Fruit fly (Drosophila melanogaster) whole organism, embryonic: Measurements from ENCODE around the gene CG40045.

Experiments used
- ATbp ChIP-seq: fragments of 200-800 bp; sonication (Bioruptor generic); optimal IDR thresholded peaks from 2 replicates; lab custom pipeline; 2017; ENCODE audit warnings: missing biosample characterization, mild to moderate bottlenecking, missing genetic modification characterization, missing genetic modification reagents
- Atf6 ChIP-seq: fragments of 200-800 bp; sonication (Bioruptor generic); IDR thresholded peaks from 2 replicates; pipeline ENCODE4 v1.3.6; 2022; ENCODE audit warnings: missing biosample characterization, missing genetic modification characterization
- Bgb ChIP-seq: fragments of 200-800 bp; sonication (Bioruptor generic); IDR thresholded peaks from 2 replicates; pipeline ENCODE4 v1.3.6; 2022; ENCODE audit warnings: missing biosample characterization, missing genetic modification characterization; ENCODE audit not compliant: partially characterized antibody
- Bteb2 ChIP-seq: fragments of 200-800 bp; sonication (Bioruptor generic); optimal IDR thresholded peaks from 2 replicates; lab custom pipeline; 2016; ENCODE audit warnings: missing biosample characterization, missing genetic modification characterization
- CG10147 ChIP-seq: fragments of 200-800 bp; sonication (Bioruptor generic); optimal IDR thresholded peaks from 2 replicates; lab custom pipeline; 2019; ENCODE audit warnings: missing biosample characterization, mild to moderate bottlenecking, missing genetic modification characterization, moderate library complexity
- CG10654 ChIP-seq: fragments of 200-800 bp; sonication (Bioruptor generic); optimal IDR thresholded peaks from 2 replicates; lab custom pipeline; 2016; ENCODE audit warnings: missing biosample characterization, missing genetic modification characterization
- CG11398 ChIP-seq: fragments of 200-800 bp; sonication (Bioruptor generic); optimal IDR thresholded peaks from 2 replicates; lab custom pipeline; 2016; ENCODE audit warnings: missing biosample characterization, missing genetic modification characterization
- CG11560 ChIP-seq: fragments of 200-800 bp; sonication (Bioruptor generic); IDR thresholded peaks from 3 replicates; pipeline ENCODE4 v1.3.6; 2022; ENCODE audit warnings: missing biosample characterization, missing genetic modification characterization
- CG11723 ChIP-seq: fragments of 200-800 bp; sonication (Bioruptor generic); optimal IDR thresholded peaks from 2 replicates; lab custom pipeline; 2017; ENCODE audit warnings: missing biosample characterization, mild to moderate bottlenecking, missing genetic modification characterization
- CG12744 ChIP-seq: fragments of 200-800 bp; sonication (Bioruptor generic); optimal IDR thresholded peaks from 2 replicates; lab custom pipeline; 2016; ENCODE audit warnings: missing biosample characterization, missing genetic modification characterization
- CG12942 ChIP-seq: fragments of 200-800 bp; sonication (Bioruptor generic); optimal IDR thresholded peaks from 3 replicates; lab custom pipeline; 2016; ENCODE audit warnings: missing biosample characterization, missing genetic modification characterization
- CG13123 ChIP-seq: fragments of 200-800 bp; sonication (Bioruptor generic); optimal IDR thresholded peaks from 2 replicates; lab custom pipeline; 2016; ENCODE audit warnings: missing biosample characterization, missing genetic modification characterization
- CG15269 ChIP-seq: fragments of 200-800 bp; sonication (Bioruptor generic); optimal IDR thresholded peaks from 2 replicates; lab custom pipeline; 2018; ENCODE audit warnings: missing biosample characterization, mild to moderate bottlenecking, missing genetic modification characterization, moderate library complexity
- CG2120 ChIP-seq: fragments of 200-800 bp; sonication (Bioruptor generic); optimal IDR thresholded peaks from 3 replicates; lab custom pipeline; 2016; ENCODE audit warnings: missing biosample characterization, missing genetic modification characterization
- CG2129 ChIP-seq: fragments of 200-800 bp; sonication (Bioruptor generic); IDR thresholded peaks from 2 replicates; pipeline ENCODE4 v1.3.6; 2022; ENCODE audit warnings: missing biosample characterization, missing genetic modification characterization; ENCODE audit not compliant: partially characterized antibody
- CG2889 ChIP-seq: fragments of 200-800 bp; sonication (Bioruptor generic); IDR thresholded peaks from 3 replicates; pipeline ENCODE4 v1.3.6; 2022; ENCODE audit warnings: missing biosample characterization, missing genetic modification characterization
- CG30431 ChIP-seq: fragments of 200-800 bp; sonication (Bioruptor generic); optimal IDR thresholded peaks from 2 replicates; lab custom pipeline; 2017; ENCODE audit warnings: missing biosample characterization, missing genetic modification characterization
- CG4360 ChIP-seq: fragments of 200-800 bp; sonication (Bioruptor generic); IDR thresholded peaks from 2 replicates; pipeline ENCODE4 v1.3.6; 2022; ENCODE audit warnings: missing biosample characterization, missing genetic modification characterization
- CG43689 ChIP-seq: fragments of 200-800 bp; sonication (Bioruptor generic); IDR thresholded peaks from 2 replicates; pipeline ENCODE4 v1.3.6; 2022; ENCODE audit warnings: missing biosample characterization, missing genetic modification characterization
- CG7357 ChIP-seq: fragments of 200-800 bp; sonication (Bioruptor generic); IDR thresholded peaks from 3 replicates; pipeline ENCODE4 v1.3.6; 2022; ENCODE audit warnings: missing biosample characterization, missing genetic modification characterization
- CG7839 ChIP-seq: fragments of 200-800 bp; sonication (Bioruptor generic); optimal IDR thresholded peaks from 3 replicates; lab custom pipeline; 2018; ENCODE audit warnings: missing biosample characterization, mild to moderate bottlenecking, missing genetic modification characterization, moderate library complexity
- CG8478 ChIP-seq: fragments of >200 bp; optimal IDR thresholded peaks from 2 replicates; lab custom pipeline; 2018
- CG8944 ChIP-seq: fragments of 200-800 bp; sonication (Bioruptor generic); optimal IDR thresholded peaks from 3 replicates; lab custom pipeline; 2016; ENCODE audit warnings: missing biosample characterization, missing genetic modification characterization
- Dfd ChIP-seq, 2 experiments: fragments of >200 bp; optimal IDR thresholded peaks; 2 replicates each; lab custom pipeline; 2017; ENCODE audit warnings: missing biosample characterization in 2 of 2, missing genetic modification characterization in 2 of 2
- Dip2 ChIP-seq: fragments of 200-800 bp; sonication (Bioruptor generic); IDR thresholded peaks from 2 replicates; pipeline ENCODE4 v1.3.6; 2022; ENCODE audit warnings: missing biosample characterization, missing genetic modification characterization
- ERR ChIP-seq: fragments of 200-800 bp; sonication (Bioruptor generic); optimal IDR thresholded peaks from 2 replicates; lab custom pipeline; 2016; ENCODE audit warnings: missing biosample characterization, missing genetic modification characterization
- Ets97D ChIP-seq: fragments of 200-800 bp; sonication (Bioruptor generic); optimal IDR thresholded peaks from 3 replicates; lab custom pipeline; 2016; ENCODE audit warnings: missing biosample characterization, missing genetic modification characterization
- Gsc ChIP-seq: fragments of 200-800 bp; sonication (Bioruptor generic); IDR thresholded peaks from 2 replicates; pipeline ENCODE4 v1.3.6; 2022; ENCODE audit warnings: missing biosample characterization, missing genetic modification characterization
- HLH54F ChIP-seq: fragments of 200-800 bp; sonication (Bioruptor generic); optimal IDR thresholded peaks from 3 replicates; lab custom pipeline; 2016; ENCODE audit warnings: missing biosample characterization, missing genetic modification characterization
- Lpt ChIP-seq: fragments of >200 bp; optimal IDR thresholded peaks from 2 replicates; lab custom pipeline; 2018; ENCODE audit warnings: missing biosample characterization, missing genetic modification characterization
- MBD-R2 ChIP-seq: fragments of 200-800 bp; sonication (Bioruptor generic); IDR thresholded peaks from 2 replicates; pipeline ENCODE4 v1.3.6; 2022; ENCODE audit warnings: missing biosample characterization, missing genetic modification characterization
- Nf-YB ChIP-seq: fragments of 200-800 bp; sonication (Bioruptor generic); optimal IDR thresholded peaks from 3 replicates; lab custom pipeline; 2019; ENCODE audit warnings: missing biosample characterization, mild to moderate bottlenecking, missing genetic modification characterization, moderate library complexity
- Opbp ChIP-seq: fragments of 200-800 bp; sonication (Bioruptor generic); IDR thresholded peaks from 3 replicates; pipeline ENCODE4 v1.3.6; 2022; ENCODE audit warnings: missing biosample characterization, missing genetic modification characterization; ENCODE audit not compliant: partially characterized antibody
- Sry-δ ChIP-seq: fragments of 200-800 bp; sonication (Bioruptor generic); optimal IDR thresholded peaks from 2 replicates; lab custom pipeline; 2016; ENCODE audit warnings: missing biosample characterization, missing genetic modification characterization
- Xbp1 ChIP-seq: fragments of 200-800 bp; sonication (Bioruptor generic); optimal IDR thresholded peaks from 3 replicates; lab custom pipeline; 2016; ENCODE audit warnings: missing biosample characterization, mild to moderate bottlenecking, missing genetic modification characterization
- chif ChIP-seq, 2 experiments: fragments of 200-800 bp; sonication (Bioruptor generic); optimal IDR thresholded peaks; 3 replicates each; lab custom pipeline; 2016; ENCODE audit warnings: missing biosample characterization in 2 of 2, missing genetic modification characterization in 2 of 2
- dati ChIP-seq: fragments of 200-800 bp; sonication (Bioruptor generic); IDR thresholded peaks from 2 replicates; pipeline ENCODE4 v1.3.6; 2022; ENCODE audit warnings: missing biosample characterization, missing genetic modification characterization
- dmrt99B ChIP-seq: fragments of 200-800 bp; sonication (Bioruptor generic); optimal IDR thresholded peaks from 2 replicates; lab custom pipeline; 2018; ENCODE audit warnings: missing biosample characterization, mild to moderate bottlenecking, missing genetic modification characterization, moderate library complexity
- dysf ChIP-seq: fragments of 200-800 bp; sonication (Bioruptor generic); IDR thresholded peaks from 3 replicates; pipeline ENCODE4 v1.3.6; 2022; ENCODE audit warnings: missing biosample characterization, missing genetic modification characterization
- fd3F ChIP-seq: fragments of 200-800 bp; sonication (Bioruptor generic); optimal IDR thresholded peaks from 2 replicates; lab custom pipeline; 2018; ENCODE audit warnings: missing biosample characterization, mild to moderate bottlenecking, missing genetic modification characterization, moderate library complexity
- gce ChIP-seq: fragments of 200-800 bp; sonication (Bioruptor generic); IDR thresholded peaks from 3 replicates; pipeline ENCODE4 v1.3.6; 2022; ENCODE audit warnings: missing biosample characterization, missing genetic modification characterization
- ind ChIP-seq: fragments of 200-800 bp; sonication (Bioruptor generic); optimal IDR thresholded peaks from 3 replicates; lab custom pipeline; 2016; ENCODE audit warnings: missing biosample characterization, missing genetic modification characterization
- kay ChIP-seq: fragments of 200-800 bp; sonication (Bioruptor generic); optimal IDR thresholded peaks from 2 replicates; lab custom pipeline; 2016; ENCODE audit warnings: missing biosample characterization, missing genetic modification characterization
- kni ChIP-seq: fragments of 200-800 bp; sonication (Bioruptor generic); optimal IDR thresholded peaks from 3 replicates; lab custom pipeline; 2017; ENCODE audit warnings: mild to moderate bottlenecking, missing biosample characterization, missing genetic modification reagents, missing genetic modification characterization
- luna ChIP-seq: fragments of 200-800 bp; sonication (Bioruptor generic); optimal IDR thresholded peaks from 2 replicates; lab custom pipeline; 2016; ENCODE audit warnings: missing biosample characterization, missing genetic modification characterization
- maf-S ChIP-seq: fragments of 200-800 bp; sonication (Bioruptor generic); optimal IDR thresholded peaks from 2 replicates; lab custom pipeline; 2016; ENCODE audit warnings: missing biosample characterization, missing genetic modification characterization
- pita ChIP-seq: fragments of 200-800 bp; sonication (Bioruptor generic); optimal IDR thresholded peaks from 2 replicates; lab custom pipeline; 2017; ENCODE audit warnings: missing biosample characterization, mild to moderate bottlenecking, missing genetic modification characterization
- schlank ChIP-seq: fragments of 200-800 bp; sonication (Bioruptor generic); optimal IDR thresholded peaks from 2 replicates; lab custom pipeline; 2018; ENCODE audit warnings: missing biosample characterization, mild to moderate bottlenecking, missing genetic modification characterization
- so ChIP-seq: fragments of 200-800 bp; sonication (Bioruptor generic); IDR thresholded peaks from 3 replicates; pipeline ENCODE4 v1.3.6; 2022; ENCODE audit warnings: missing biosample characterization, missing genetic modification characterization
- ssp ChIP-seq: fragments of 200-800 bp; sonication (Bioruptor generic); IDR thresholded peaks from 2 replicates; pipeline ENCODE4 v1.3.6; 2022; ENCODE audit warnings: missing biosample characterization, missing genetic modification characterization
- stwl ChIP-seq: fragments of 200-800 bp; sonication (Bioruptor generic); optimal IDR thresholded peaks from 3 replicates; lab custom pipeline; 2018; ENCODE audit warnings: missing biosample characterization, mild to moderate bottlenecking, missing genetic modification characterization, moderate library complexity
- vfl ChIP-seq: fragments of 200-800 bp; sonication (Bioruptor generic); optimal IDR thresholded peaks from 2 replicates; lab custom pipeline; 2016; ENCODE audit warnings: missing biosample characterization, missing genetic modification characterization

The CG40045 gene

DNA sequence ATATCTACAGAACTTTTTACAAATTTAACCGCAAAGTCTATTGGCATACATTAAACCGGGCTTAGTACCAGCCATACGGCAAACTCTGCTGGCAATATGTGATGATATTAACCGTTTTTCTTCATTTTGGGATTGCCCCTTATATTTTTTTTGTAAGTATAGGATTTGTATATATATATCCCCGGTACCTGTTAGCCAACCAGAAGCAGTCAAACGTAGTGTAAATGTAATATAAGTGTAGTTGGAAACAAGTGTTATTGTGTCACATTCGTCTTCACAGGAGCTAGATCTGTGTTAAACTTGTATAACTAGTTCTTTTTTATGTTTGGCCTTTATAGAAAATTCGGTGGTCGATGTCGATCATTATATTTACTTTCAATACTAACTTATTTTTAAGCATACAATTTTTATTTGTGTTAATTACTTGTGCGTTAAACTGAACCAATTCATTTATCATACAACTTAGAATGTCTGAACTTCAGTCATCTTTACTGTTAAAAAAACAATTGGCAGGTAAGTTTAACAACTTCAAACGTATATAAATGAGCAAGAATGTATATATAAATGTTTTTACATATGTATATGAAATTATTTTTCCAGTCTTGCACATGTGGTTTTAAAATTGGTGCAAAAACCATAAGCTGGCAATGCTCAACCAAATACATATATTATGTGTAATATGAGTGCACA lies at the start of gene CG40045 (continued):
- TF ChIP-seq Sry-δ (no peak), Xbp1 (no peak), dmrt99B (tag; lab: Kevin White, UChicago) (no peak), Ets97D (GFP tag; lab: Kevin White, UChicago) (peak; percentile 21), HLH54F (GFP tag; lab: Kevin White, UChicago) (no peak), Opbp (GFP tag; lab: Robert Waterston, UW) (no peak), so (GFP tag; lab: Robert Waterston, UW) (no peak), stwl (tag; lab: Kevin White, UChicago) (no peak), CG2129 (GFP tag; lab: Robert Waterston, UW) (no peak), Gsc (GFP tag; lab: Robert Waterston, UW) (no peak), kni (GFP tag; lab: Kevin White, UChicago) (no peak), CG10147 (GFP tag; lab: Kevin White, UChicago) (no peak), Nf-YB (GFP tag; lab: Kevin White, UChicago) (no peak), CG11560 (tag; lab: Robert Waterston, UW) (no peak), vfl (GFP tag; lab: Kevin White, UChicago) (no peak), ERR (GFP tag; lab: Kevin White, UChicago) (no peak), ATbp (GFP tag; lab: Kevin White, UChicago) (no peak), CG11723 (peak; percentile 98), Atf6 (no peak), kay (GFP tag; lab: Kevin White, UChicago) (no peak), gce (GFP tag; lab: Robert Waterston, UW) (no peak), CG2120 (GFP tag; lab: Kevin White, UChicago) (no peak), fd3F (GFP tag; lab: Kevin White, UChicago) (no peak), luna (GFP tag; lab: Kevin White, UChicago) (no peak), chif (GFP tag; optimal IDR thresholded peaks at IDR 0.05; lab: Kevin White, UChicago) (no peak), Lpt (no peak), CG4360 (GFP tag; lab: Robert Waterston, UW) (no peak), CG2889 (GFP tag; lab: Robert Waterston, UW) (no peak), pita (GFP tag; lab: Kevin White, UChicago) (no peak), Bteb2 (GFP tag; lab: Kevin White, UChicago) (no peak), CG12744 (GFP tag; lab: Kevin White, UChicago) (no peak), CG8944 (no peak), Bgb (GFP tag; lab: Robert Waterston, UW) (no peak), schlank (tag; lab: Kevin White, UChicago) (no peak), MBD-R2 (peak; percentile 39; the same call in 1 of the 2 replicates), CG10654 (GFP tag; lab: Kevin White, UChicago) (no peak), ind (no peak), CG13123 (GFP tag; lab: Kevin White, UChicago) (no peak), Dfd (GFP tag; optimal IDR thresholded peaks at IDR 0.05; lab: Kevin White, UChicago) (peak in 1 of 2 experiments; percentile 71), CG12942 (GFP tag; lab: Kevin White, UChicago) (no peak), dati (GFP tag; lab: Robert Waterston, UW) (no peak), maf-S (GFP tag; lab: Kevin White, UChicago) (no peak), CG8478 (lab: Kevin White, UChicago) (no peak), CG30431 (GFP tag; lab: Kevin White, UChicago) (no peak), dysf (GFP tag; lab: Robert Waterston, UW) (no peak), CG15269 (tag; lab: Kevin White, UChicago) (no peak), CG11398 (no peak), Dip2 (GFP tag; lab: Robert Waterston, UW) (no peak), CG7357 (GFP tag; lab: Robert Waterston, UW) (peak; percentile 99), CG43689 (GFP tag; lab: Robert Waterston, UW) (no peak), ssp (GFP tag; lab: Robert Waterston, UW) (peak; percentile 100), CG7839 (tag; lab: Kevin White, UChicago) (no peak)
